Worm (Caenorhabditis elegans) whole organism, young adult: Measurements from ENCODE around the gene Y57G11C.22.

Source experiments
- B0336.3 ChIP-seq: fragments of 200-800 bp; sonication (Bioruptor generic); IDR thresholded peaks from 2 replicates; pipeline ENCODE4 v1.3.6; 2022; ENCODE audit warnings: missing genetic modification characterization, missing compliant biosample characterization
- C06A6.2 ChIP-seq: fragments of 200-800 bp; sonication (Bioruptor generic); conservative IDR thresholded peaks from 2 replicates; pipeline ENCODE4 v1.3.6; 2022; ENCODE audit warnings: missing genetic modification characterization, missing compliant biosample characterization
- C17E4.6 ChIP-seq: fragments of 200-800 bp; sonication (Bioruptor generic); IDR thresholded peaks from 2 replicates; pipeline ENCODE4 v1.3.6; 2022; ENCODE audit warnings: missing genetic modification reagents, missing genetic modification characterization, missing compliant biosample characterization
- F10E7.11 ChIP-seq: sonication (generic microtip); optimal IDR thresholded peaks from 2 replicates; lab custom pipeline; 2017; ENCODE audit warnings: mild to moderate bottlenecking, missing genetic modification characterization, moderate library complexity, missing compliant biosample characterization
- F37B4.10 ChIP-seq: fragments of 200-800 bp; sonication (Bioruptor generic); IDR thresholded peaks from 2 replicates; pipeline ENCODE4 v1.3.6; 2022; ENCODE audit warnings: missing genetic modification characterization, missing compliant biosample characterization
- F39B2.1 ChIP-seq: fragments of 200-800 bp; sonication (Bioruptor generic); IDR thresholded peaks from 2 replicates; pipeline ENCODE4 v1.3.6; 2022; ENCODE audit warnings: missing genetic modification reagents, missing genetic modification characterization, missing compliant biosample characterization
- F57A8.1 ChIP-seq: fragments of 200-800 bp; sonication (Bioruptor generic); optimal IDR thresholded peaks from 2 replicates; lab custom pipeline; 2018; ENCODE audit warnings: mild to moderate bottlenecking, missing genetic modification characterization, moderate library complexity, missing compliant biosample characterization
- F57C9.4 ChIP-seq: sonication (generic microtip); optimal IDR thresholded peaks from 2 replicates; lab custom pipeline; 2017; ENCODE audit warnings: mild to moderate bottlenecking, missing genetic modification characterization, missing compliant biosample characterization
- Y53F4B.3 ChIP-seq: fragments of 200-800 bp; sonication (Bioruptor generic); IDR thresholded peaks from 2 replicates; pipeline ENCODE4 v1.3.6; 2022; ENCODE audit warnings: missing genetic modification reagents, missing genetic modification characterization, missing compliant biosample characterization
- Y53G8AR.9 ChIP-seq: fragments of 200-800 bp; sonication (Bioruptor generic); conservative IDR thresholded peaks from 2 replicates; pipeline ENCODE4 v1.3.6; 2022; ENCODE audit warnings: missing genetic modification reagents, missing genetic modification characterization, missing compliant biosample characterization
- Y67H2A.10 ChIP-seq: fragments of 200-800 bp; sonication (Bioruptor generic); conservative IDR thresholded peaks from 2 replicates; pipeline ENCODE4 v1.3.6; 2022; ENCODE audit warnings: missing genetic modification reagents, missing genetic modification characterization, missing compliant biosample characterization
- aptf-3 ChIP-seq: fragments of 200-800 bp; sonication (Bioruptor generic); IDR thresholded peaks from 2 replicates; pipeline ENCODE4 v1.3.6; 2022; ENCODE audit warnings: missing genetic modification characterization, missing compliant biosample characterization
- attf-6 ChIP-seq: fragments of 200-800 bp; sonication (Bioruptor generic); IDR thresholded peaks from 2 replicates; pipeline ENCODE4 v1.3.6; 2022; ENCODE audit warnings: missing genetic modification reagents, missing genetic modification characterization, missing compliant biosample characterization
- bed-1 ChIP-seq: fragments of 200-800 bp; sonication (Bioruptor generic); IDR thresholded peaks from 2 replicates; pipeline ENCODE4 v1.3.6; 2022; ENCODE audit warnings: missing genetic modification reagents, missing genetic modification characterization, missing compliant biosample characterization
- ccch-3 ChIP-seq: fragments of 200-800 bp; sonication (Bioruptor generic); optimal IDR thresholded peaks from 2 replicates; lab custom pipeline; 2018; ENCODE audit warnings: mild to moderate bottlenecking, missing genetic modification characterization, missing compliant biosample characterization
- cebp-2 ChIP-seq: fragments of 200-800 bp; sonication (Bioruptor generic); IDR thresholded peaks from 2 replicates; pipeline ENCODE4 v1.3.6; 2022; ENCODE audit warnings: missing genetic modification characterization, missing compliant biosample characterization
- ceh-27 ChIP-seq: fragments of 200-800 bp; sonication (Bioruptor generic); optimal IDR thresholded peaks from 2 replicates; lab custom pipeline; 2018; ENCODE audit warnings: mild to moderate bottlenecking, missing genetic modification characterization, moderate library complexity, missing compliant biosample characterization
- dox-1 ChIP-seq: fragments of 200-800 bp; sonication (Bioruptor generic); IDR thresholded peaks from 2 replicates; pipeline ENCODE4 v1.3.6; 2022; ENCODE audit warnings: missing genetic modification reagents, missing genetic modification characterization, missing compliant biosample characterization
- dpff-1 ChIP-seq: sonication (generic microtip); optimal IDR thresholded peaks from 2 replicates; lab custom pipeline; 2017; ENCODE audit warnings: mild to moderate bottlenecking, missing genetic modification characterization, missing compliant biosample characterization
- dpl-1 ChIP-seq: fragments of 150-350 bp; optimal IDR thresholded peaks from 2 replicates; lab custom pipeline; 2014; ENCODE audit warnings: missing biosample characterization, missing genetic modification reagents, missing genetic modification characterization
- egl-44 ChIP-seq: fragments of 200-800 bp; sonication (Bioruptor generic); IDR thresholded peaks from 2 replicates; pipeline ENCODE4 v1.3.6; 2022; ENCODE audit warnings: missing genetic modification reagents, missing genetic modification characterization, missing compliant biosample characterization
- egrh-3 ChIP-seq: fragments of 200-800 bp; sonication (Bioruptor generic); IDR thresholded peaks from 2 replicates; pipeline ENCODE4 v1.3.6; 2022; ENCODE audit warnings: missing genetic modification reagents, missing genetic modification characterization, missing compliant biosample characterization
- ekl-4 ChIP-seq: fragments of 200-800 bp; sonication (Bioruptor generic); IDR thresholded peaks from 2 replicates; pipeline ENCODE4 v1.3.6; 2022; ENCODE audit warnings: missing genetic modification reagents, missing genetic modification characterization, missing compliant biosample characterization
- ets-4 ChIP-seq: fragments of 200-800 bp; sonication (Bioruptor generic); optimal IDR thresholded peaks from 2 replicates; lab custom pipeline; 2018; ENCODE audit warnings: mild to moderate bottlenecking, missing genetic modification characterization, missing compliant biosample characterization
- hmg-1.2 ChIP-seq: fragments of 200-800 bp; sonication (Bioruptor generic); IDR thresholded peaks from 2 replicates; pipeline ENCODE4 v1.3.6; 2022; ENCODE audit warnings: missing genetic modification reagents, missing genetic modification characterization, missing compliant biosample characterization
- lin-35 ChIP-seq, 3 experiments: fragments of 150-350 bp in 2 of 3; sonication (generic microtip) in 1 of 3; optimal IDR thresholded peaks; 2 replicates each; lab custom pipeline; 2014 to 2018; ENCODE audit warnings: missing biosample characterization in 3 of 3, missing genetic modification characterization in 3 of 3, missing genetic modification reagents in 3 of 3
- madf-8 ChIP-seq: fragments of 200-800 bp; sonication (Bioruptor generic); conservative IDR thresholded peaks from 2 replicates; pipeline ENCODE4 v1.3.6; 2022; ENCODE audit warnings: missing genetic modification reagents, missing genetic modification characterization, missing compliant biosample characterization
- mes-4 ChIP-seq: sonication (generic microtip); optimal IDR thresholded peaks from 2 replicates; lab custom pipeline; 2016; ENCODE audit warnings: missing genotype, missing genetic modification characterization, missing compliant biosample characterization
- nfya-1 ChIP-seq: sonication (generic microtip); optimal IDR thresholded peaks from 2 replicates; lab custom pipeline; 2017; ENCODE audit warnings: antibody characterized with exemption, missing compliant biosample characterization, missing genetic modification characterization, borderline replicate concordance; ENCODE audit not compliant: insufficient read depth
- nfya-2 ChIP-seq: fragments of 200-800 bp; sonication (Bioruptor generic); IDR thresholded peaks from 2 replicates; pipeline ENCODE4 v1.3.6; 2022; ENCODE audit warnings: missing genetic modification reagents, missing genetic modification characterization, missing compliant biosample characterization
- pha-4 ChIP-seq: fragments of 150-350 bp; sonication (generic microtip); optimal IDR thresholded peaks from 2 replicates; lab custom pipeline; 2014; ENCODE audit warnings: missing biosample characterization, missing genetic modification reagents, missing genetic modification characterization
- repo-1 ChIP-seq: sonication (generic microtip); optimal IDR thresholded peaks from 2 replicates; lab custom pipeline; 2017; ENCODE audit warnings: mild to moderate bottlenecking, missing genetic modification characterization, missing compliant biosample characterization
- rpc-1 ChIP-seq, 2 experiments: fragments of 150-350 bp in 1 of 2; sonication (generic microtip) in 1 of 2; optimal IDR thresholded peaks; 2 replicates each; lab custom pipeline; 2014 to 2018; ENCODE audit warnings: missing biosample characterization in 1 of 2, missing genetic modification characterization in 1 of 2, missing genetic modification reagents in 1 of 2, missing genotype in 1 of 2
- sdz-38 ChIP-seq: sonication (generic microtip); optimal IDR thresholded peaks from 2 replicates; lab custom pipeline; 2016; ENCODE audit warnings: missing genotype, missing genetic modification characterization, missing compliant biosample characterization
- snpc-1.1 ChIP-seq: sonication (generic microtip); optimal IDR thresholded peaks from 2 replicates; lab custom pipeline; 2017; ENCODE audit warnings: missing genetic modification characterization, mild to moderate bottlenecking, missing compliant biosample characterization, antibody characterized with exemption, moderate library complexity, missing genotype, missing genetic modification reagents; ENCODE audit not compliant: insufficient read depth
- snpc-1.3 ChIP-seq: sonication (generic microtip); optimal IDR thresholded peaks from 2 replicates; lab custom pipeline; 2017; ENCODE audit warnings: missing genetic modification characterization, mild to moderate bottlenecking, missing compliant biosample characterization, antibody characterized with exemption, moderate library complexity, missing genotype, missing genetic modification reagents; ENCODE audit not compliant: insufficient read depth
- snpc-3.4 ChIP-seq: sonication (generic microtip); optimal IDR thresholded peaks from 2 replicates; lab custom pipeline; 2017; ENCODE audit warnings: missing genetic modification characterization, mild to moderate bottlenecking, missing compliant biosample characterization, antibody characterized with exemption, moderate library complexity, missing genotype, missing genetic modification reagents
- snpc-4 ChIP-seq, 5 experiments: fragments of 150-350 bp in 1 of 5; sonication (generic microtip) in 4 of 5; optimal IDR thresholded peaks; 2 replicates each; lab custom pipeline; 2014 to 2018; ENCODE audit warnings: missing genetic modification characterization in 5 of 5, missing biosample characterization in 3 of 5, antibody characterized with exemption in 2 of 5, mild to moderate bottlenecking in 2 of 5, missing compliant biosample characterization in 2 of 5, missing genotype in 2 of 5, moderate library complexity in 2 of 5, missing genetic modification reagents in 1 of 5
- tbp1 ChIP-seq: fragments of 200-800 bp; sonication (Bioruptor generic); optimal IDR thresholded peaks from 2 replicates; lab custom pipeline; 2018; ENCODE audit warnings: mild to moderate bottlenecking, missing genetic modification characterization, missing compliant biosample characterization
- unc-62 ChIP-seq: fragments of 150-350 bp; optimal IDR thresholded peaks from 2 replicates; lab custom pipeline; 2014; ENCODE audit warnings: missing biosample characterization, missing genetic modification reagents, missing genetic modification characterization
- xnd-1 ChIP-seq: sonication (generic microtip); optimal IDR thresholded peaks from 2 replicates; lab custom pipeline; 2016; ENCODE audit warnings: missing genotype, missing genetic modification reagents, missing genetic modification characterization, missing compliant biosample characterization
- zim-3 ChIP-seq: sonication (generic microtip); optimal IDR thresholded peaks from 2 replicates; lab custom pipeline; 2017; ENCODE audit warnings: mild to moderate bottlenecking, missing genetic modification characterization, moderate library complexity, missing compliant biosample characterization
- ztf-22 ChIP-seq: fragments of 200-800 bp; sonication (Bioruptor generic); optimal IDR thresholded peaks from 2 replicates; lab custom pipeline; 2018; ENCODE audit warnings: mild to moderate bottlenecking, missing genetic modification characterization, moderate library complexity, missing compliant biosample characterization
- ztf-3 ChIP-seq: fragments of 200-800 bp; sonication (Bioruptor generic); optimal IDR thresholded peaks from 2 replicates; lab custom pipeline; 2018; ENCODE audit warnings: mild to moderate bottlenecking, missing genetic modification characterization, missing compliant biosample characterization

Gene Y57G11C.22

DNA sequence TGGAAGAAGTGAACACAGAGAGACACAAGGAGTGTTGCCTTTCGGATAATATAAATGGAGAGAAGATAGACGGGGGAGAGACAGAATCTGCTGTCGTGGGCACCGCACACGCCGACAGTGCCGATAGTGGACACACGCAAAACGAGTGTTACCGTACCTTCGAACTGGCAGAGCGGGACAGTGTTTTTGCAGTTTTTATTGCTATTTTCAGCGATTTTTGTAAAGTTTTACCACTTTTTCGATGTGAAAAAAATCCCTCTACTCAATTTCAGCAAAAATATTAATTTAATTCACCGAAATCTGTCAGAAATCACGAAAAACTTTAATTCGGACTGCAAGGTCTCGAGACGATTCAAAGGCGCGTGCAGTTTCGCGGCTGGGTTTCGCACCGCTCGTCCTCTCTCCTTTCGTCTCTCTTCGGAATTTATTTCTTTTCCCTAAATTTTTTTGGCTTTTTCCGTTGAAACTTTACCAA is 12.1 kb upstream of the Y57G11C.22 start, which contains the start of gene sec-61.A (continued):
- no peak for TF ChIP-seq mes-4
- TF ChIP-seq nfya-1, result no peak
- TF ChIP-seq ccch-3 (GFP tag; lab: Kevin White, UChicago), result no peak
- TF ChIP-seq repo-1 (tag; lab: Kevin White, UChicago), result peak; percentile 43
- TF ChIP-seq snpc-1.3, result peak; percentile 84
- TF ChIP-seq egrh-3, result 0 out of 2 replicates have a peak, but pooled peaks have one; percentile 8
- 0 out of 2 replicates have a peak, but pooled peaks have one; percentile 38 for TF ChIP-seq Y67H2A.10
- TF ChIP-seq F39B2.1 (GFP tag; lab: Robert Waterston, UW), result no peak
- no peak for TF ChIP-seq C17E4.6
- peak; percentile 92 for TF ChIP-seq dox-1 (GFP tag; lab: Robert Waterston, UW)
- peak; percentile 72; the same call in 1 of the 2 replicates for TF ChIP-seq ekl-4
- TF ChIP-seq aptf-3, result no peak
- peak in 1 of 3 experiments; percentile 24 for TF ChIP-seq lin-35 (GFP tag; optimal IDR thresholded peaks at IDR 0.05; lab: Kevin White, UChicago)
- no peak for TF ChIP-seq unc-62 (GFP tag; lab: Kevin White, UChicago)

DNA sequence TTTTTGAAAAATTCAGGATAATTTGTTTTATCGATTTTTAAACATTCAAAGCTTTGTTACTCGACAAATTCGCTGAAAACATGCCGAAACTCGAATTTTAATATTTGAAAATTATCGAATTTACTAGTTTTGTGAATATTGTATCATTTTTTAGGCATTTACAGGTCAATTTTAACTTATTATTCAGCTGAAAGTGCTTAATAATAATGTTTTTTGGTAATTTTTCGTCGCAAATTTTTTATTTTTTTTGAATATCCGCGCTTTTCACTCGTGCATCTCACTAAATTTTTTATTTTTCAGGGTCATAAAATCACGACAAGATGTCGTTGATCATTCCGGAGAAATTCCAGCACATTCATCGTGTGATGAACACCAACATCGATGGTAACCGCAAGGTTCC is 11.6 kb upstream of the Y57G11C.22 start, which contains the start of gene rps-18:
TSS of gene rps-18 (plus strand) at position 301 of the 400 bp plus-strand sequence.
- TF ChIP-seq xnd-1 (tag; lab: Kevin White, UChicago), result no peak
- no peak for TF ChIP-seq ekl-4
- TF ChIP-seq rpc-1 (optimal IDR thresholded peaks at IDR 0.05; lab: Kevin White, UChicago), result no peak
- no peak for TF ChIP-seq rpc-1 (tag; optimal IDR thresholded peaks at IDR 0.05; lab: Kevin White, UChicago)
- no peak for TF ChIP-seq snpc-1.1
- no peak for TF ChIP-seq Y53G8AR.9 (GFP tag; lab: Robert Waterston, UW)
- no peak for TF ChIP-seq F37B4.10 (GFP tag; lab: Robert Waterston, UW)
- TF ChIP-seq snpc-3.4, result no peak
- no peak for TF ChIP-seq dpl-1 (GFP tag; lab: Kevin White, UChicago)
- TF ChIP-seq madf-8 (GFP tag; lab: Robert Waterston, UW), result no peak
- TF ChIP-seq C06A6.2 (GFP tag; lab: Robert Waterston, UW), result no peak
- TF ChIP-seq sdz-38 (tag; lab: Kevin White, UChicago), result no peak
- TF ChIP-seq ceh-27 (GFP tag; lab: Kevin White, UChicago), result no peak
- no peak for TF ChIP-seq F57A8.1 (GFP tag; lab: Kevin White, UChicago)
- no peak for TF ChIP-seq zim-3
- TF ChIP-seq egrh-3, result no peak
- TF ChIP-seq ztf-22, result no peak
- TF ChIP-seq nfya-2 (GFP tag; lab: Robert Waterston, UW), result no peak
- no peak for TF ChIP-seq dpff-1
- TF ChIP-seq hmg-1.2 (GFP tag; lab: Robert Waterston, UW), result no peak
- no peak for TF ChIP-seq F10E7.11 (tag; lab: Kevin White, UChicago)

DNA sequence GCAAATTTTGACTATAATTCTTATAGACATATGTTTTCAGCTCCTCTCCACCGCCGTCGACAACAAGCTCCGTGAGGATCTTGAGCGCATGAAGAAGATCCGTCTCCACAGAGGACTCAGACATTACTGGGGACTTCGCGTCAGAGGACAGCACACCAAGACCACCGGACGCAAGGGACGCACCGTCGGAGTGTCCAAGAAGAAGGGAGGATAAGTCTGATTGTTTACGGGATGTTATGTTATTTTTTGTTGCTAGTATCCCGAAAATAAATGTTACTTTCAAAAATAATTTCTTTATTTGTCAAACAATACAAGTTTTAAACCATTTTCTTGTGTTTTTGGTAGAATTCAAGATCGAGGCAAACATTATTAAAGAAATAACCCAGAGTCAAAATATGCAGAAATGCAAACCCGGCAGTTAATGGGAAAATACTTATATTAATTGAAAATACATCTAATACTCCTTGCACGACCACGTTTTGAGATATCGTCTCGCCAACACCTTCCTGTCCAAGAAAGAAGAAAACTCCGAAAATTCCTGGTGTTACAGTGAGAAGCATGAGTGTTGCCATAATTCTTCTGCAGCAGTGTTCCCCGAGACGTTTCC is 10.8 kb upstream of the Y57G11C.22 start:
- TF ChIP-seq B0336.3 (GFP tag; lab: Robert Waterston, UW) (peak; percentile 60; the same call in 1 of the 2 replicates), Y53F4B.3 (GFP tag; lab: Robert Waterston, UW) (no peak), F57C9.4 (tag; lab: Kevin White, UChicago) (no peak), tbp1 (GFP tag; lab: Kevin White, UChicago) (peak; percentile 38), ztf-3 (GFP tag; lab: Kevin White, UChicago) (no peak), mes-4 (no peak), pha-4 (tag; lab: Kevin White, UChicago) (no peak), ets-4 (no peak), egl-44 (GFP tag; lab: Robert Waterston, UW) (no peak), nfya-2 (GFP tag; lab: Robert Waterston, UW) (no peak), cebp-2 (GFP tag; lab: Robert Waterston, UW) (no peak), Y67H2A.10 (no peak), snpc-4 (GFP tag; optimal IDR thresholded peaks at IDR 0.05; lab: Kevin White, UChicago) (peak; percentile 65), snpc-4 (tag; optimal IDR thresholded peaks at IDR 0.05; lab: Kevin White, UChicago) (peak in 2 of 4 experiments; percentile 62 to 88), attf-6 (GFP tag; lab: Robert Waterston, UW) (peak; percentile 96), bed-1 (GFP tag; lab: Robert Waterston, UW) (no peak)
- TF ChIP-seq, all 124 proteins: peak for 4
